Worm (Caenorhabditis elegans): ENCODE measurements around the gene T13C5.6.
A peak's percentile ranks its signal among the peaks of the same experiment; 100 is the strongest.

Gene T13C5.6

DNA sequence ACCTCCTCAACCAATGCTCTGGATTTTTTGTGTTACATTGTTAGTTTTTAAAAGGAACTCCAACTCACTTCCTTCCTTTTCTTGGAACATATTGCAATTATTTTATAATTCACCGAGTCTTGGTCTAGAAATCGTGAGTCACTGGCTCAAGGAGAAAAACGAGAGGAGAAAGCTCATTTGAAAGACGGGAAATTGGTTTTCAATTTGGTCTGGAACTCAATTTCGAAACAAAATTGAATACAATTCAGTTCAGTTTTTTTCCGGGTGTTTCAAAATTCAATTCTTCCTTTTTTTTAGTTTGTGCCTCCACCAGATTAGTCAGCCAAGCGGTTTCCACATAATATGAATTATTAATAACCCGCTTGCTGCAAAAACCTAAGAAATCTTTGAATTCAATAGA, 40.4 kb upstream of the T13C5.6 start:
- TF ChIP-seq tbx-11 (GFP tag; IDR thresholded peaks at IDR 0.05) = no peak
- no peak for TF ChIP-seq B0310.2 (tag; optimal IDR thresholded peaks at IDR 0.05)
- no peak for TF ChIP-seq hmbx-1 (tag; optimal IDR thresholded peaks at IDR 0.05)
- TF ChIP-seq hmg-4 (GFP tag; optimal IDR thresholded peaks at IDR 0.05) = no peak

DNA sequence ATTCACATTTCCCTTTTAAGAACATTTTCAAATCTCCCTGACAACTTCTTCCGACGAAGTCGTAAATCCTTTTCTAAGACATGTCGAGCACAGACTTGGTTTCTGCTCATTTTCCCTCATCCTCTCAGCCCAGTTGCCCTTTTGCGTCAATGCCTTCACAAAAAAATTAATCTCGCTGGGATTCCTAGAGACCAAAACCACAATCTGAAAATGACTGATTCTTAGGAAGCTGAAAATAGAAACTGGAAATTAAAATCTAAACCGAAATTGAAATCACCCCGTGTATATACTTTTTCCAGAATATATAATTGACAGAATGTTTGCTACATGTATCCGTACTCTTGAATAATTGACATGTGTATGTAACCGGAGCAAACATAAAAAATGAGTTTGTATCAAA, 39.5 kb upstream of the T13C5.6 start:
- no peak for TF ChIP-seq tbx-37 (GFP tag; conservative IDR thresholded peaks at IDR 0.05)
- no peak for TF ChIP-seq sea-1 (GFP tag; conservative IDR thresholded peaks at IDR 0.05)
- TF ChIP-seq aly-1 (tag; optimal IDR thresholded peaks at IDR 0.05) = no peak
- no peak for TF ChIP-seq tbx-11 (GFP tag; IDR thresholded peaks at IDR 0.05)
- TF ChIP-seq hmg-4 (GFP tag; optimal IDR thresholded peaks at IDR 0.05) = no peak
- no peak for TF ChIP-seq F13C5.2 (tag; optimal IDR thresholded peaks at IDR 0.05)
- no peak for TF ChIP-seq hnd-1 (tag; optimal IDR thresholded peaks at IDR 0.05)
- no peak for TF ChIP-seq ceh-36 (tag; optimal IDR thresholded peaks at IDR 0.05)
- no peak for TF ChIP-seq flt-1 (GFP tag; IDR thresholded peaks at IDR 0.05)
- no peak for TF ChIP-seq ama-1 (optimal IDR thresholded peaks at IDR 0.05)
- no peak for TF ChIP-seq hmbx-1 (tag; optimal IDR thresholded peaks at IDR 0.05)
- TF ChIP-seq tra-4 (tag; optimal IDR thresholded peaks at IDR 0.05) = no peak
- TF ChIP-seq B0310.2 (tag; optimal IDR thresholded peaks at IDR 0.05) = no peak

DNA sequence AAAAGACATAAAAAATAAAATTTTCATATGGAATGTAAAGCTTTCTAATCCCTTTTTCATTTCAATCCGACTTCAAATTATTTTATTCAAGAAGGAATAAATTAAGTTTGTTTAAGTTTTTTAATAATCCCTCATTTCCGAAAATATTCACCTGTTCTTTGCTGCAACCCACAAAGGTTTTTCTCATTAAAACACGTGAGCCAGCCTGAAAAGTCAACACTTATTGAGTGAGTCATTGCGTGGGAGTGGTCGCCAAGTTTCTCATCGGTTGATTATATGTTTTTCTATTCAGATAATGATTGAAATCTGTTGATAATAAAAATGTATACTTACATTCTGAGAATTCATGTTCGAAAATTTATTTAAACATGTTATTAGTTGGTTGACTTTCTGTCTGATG, 38.0 kb upstream of the T13C5.6 start:
- TF ChIP-seq sea-1 (GFP tag; conservative IDR thresholded peaks at IDR 0.05) (no peak), tbx-11 (GFP tag; IDR thresholded peaks at IDR 0.05) (no peak), F13C5.2 (tag; optimal IDR thresholded peaks at IDR 0.05) (no peak), scrt-1 (GFP tag; IDR thresholded peaks at IDR 0.05) (no peak), hmbx-1 (tag; optimal IDR thresholded peaks at IDR 0.05) (no peak), aly-1 (tag; optimal IDR thresholded peaks at IDR 0.05) (no peak), tra-4 (tag; optimal IDR thresholded peaks at IDR 0.05) (no peak), pes-1 (GFP tag; IDR thresholded peaks at IDR 0.05) (no peak), ets-7 (tag; optimal IDR thresholded peaks at IDR 0.05) (no peak), ama-1 (optimal IDR thresholded peaks at IDR 0.05) (no peak), hnd-1 (tag; optimal IDR thresholded peaks at IDR 0.05) (no peak), ceh-13 (GFP tag; optimal IDR thresholded peaks at IDR 0.05) (no peak), ceh-36 (tag; optimal IDR thresholded peaks at IDR 0.05) (no peak), hmg-4 (GFP tag; optimal IDR thresholded peaks at IDR 0.05) (no peak), B0310.2 (tag; optimal IDR thresholded peaks at IDR 0.05) (no peak)

DNA sequence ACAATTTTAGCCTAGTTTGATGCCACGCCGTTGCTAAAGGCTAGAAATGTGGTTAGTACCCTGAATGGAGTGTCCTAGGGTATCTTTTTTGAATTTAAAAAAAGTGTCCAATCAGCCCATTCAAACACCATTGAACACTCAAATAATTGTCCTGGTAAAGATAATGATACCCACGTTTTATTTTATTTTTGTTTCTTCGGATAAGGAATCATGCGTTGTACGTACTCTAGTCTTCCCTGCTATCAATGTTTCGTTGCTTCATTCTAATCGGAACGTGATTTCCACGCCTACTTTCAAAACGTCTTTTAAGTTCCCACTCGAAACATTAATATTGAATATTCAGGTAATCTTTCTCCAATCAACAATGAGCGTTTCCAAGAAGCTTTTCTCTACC, 33.1 kb upstream of the T13C5.6 start, which contains the start of gene got-2.2:
Gene got-2.2, plus strand, starts transcription at position 344 of the 394 bp plus-strand sequence.
- TF ChIP-seq ama-1 (optimal IDR thresholded peaks at IDR 0.05) (no peak), scrt-1 (GFP tag; IDR thresholded peaks at IDR 0.05) (no peak), hmg-4 (GFP tag; optimal IDR thresholded peaks at IDR 0.05) (no peak)

DNA sequence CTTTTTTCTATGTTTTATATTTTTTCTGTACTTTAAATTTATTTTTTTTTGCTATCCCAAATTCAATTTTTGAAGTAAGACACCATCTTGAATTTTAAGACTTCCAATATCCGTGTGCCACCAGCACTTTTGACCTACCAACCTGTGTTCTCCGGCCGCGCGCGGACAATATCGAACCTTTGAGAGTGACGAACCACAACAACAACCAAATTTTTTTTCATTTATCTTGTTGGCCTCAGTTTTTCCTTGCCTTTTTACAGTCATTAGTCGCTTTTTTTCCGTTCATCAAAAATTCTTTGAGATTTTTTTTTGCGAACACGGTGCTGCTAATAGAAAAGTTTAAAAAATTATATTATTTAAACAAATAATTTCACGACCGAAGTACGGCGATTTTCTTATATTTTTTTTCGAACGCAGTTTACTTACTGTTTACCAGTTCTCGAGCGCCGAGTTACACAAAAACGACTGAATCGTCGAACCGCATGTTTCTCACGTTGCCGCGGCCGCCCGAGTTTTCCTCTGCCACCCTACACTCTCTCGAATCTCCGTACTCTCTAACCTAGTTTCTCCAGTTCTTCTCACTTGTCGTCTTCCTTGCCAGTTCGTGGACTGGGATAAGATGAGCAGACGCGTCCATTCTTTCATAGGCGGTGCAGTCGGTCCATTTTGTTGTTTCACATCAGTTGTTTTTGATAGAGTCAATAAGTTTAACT, 32.6 kb upstream of the T13C5.6 start:
- no peak for TF ChIP-seq tra-4 (tag; optimal IDR thresholded peaks at IDR 0.05)
- TF ChIP-seq pes-1 (GFP tag; IDR thresholded peaks at IDR 0.05) = no peak
- no peak for TF ChIP-seq tbx-37 (GFP tag; conservative IDR thresholded peaks at IDR 0.05)
- TF ChIP-seq sea-1 (GFP tag; conservative IDR thresholded peaks at IDR 0.05) = no peak
- no peak for TF ChIP-seq ets-7 (tag; optimal IDR thresholded peaks at IDR 0.05)
- TF ChIP-seq hmg-4 (GFP tag; optimal IDR thresholded peaks at IDR 0.05) = peak; percentile 20

DNA sequence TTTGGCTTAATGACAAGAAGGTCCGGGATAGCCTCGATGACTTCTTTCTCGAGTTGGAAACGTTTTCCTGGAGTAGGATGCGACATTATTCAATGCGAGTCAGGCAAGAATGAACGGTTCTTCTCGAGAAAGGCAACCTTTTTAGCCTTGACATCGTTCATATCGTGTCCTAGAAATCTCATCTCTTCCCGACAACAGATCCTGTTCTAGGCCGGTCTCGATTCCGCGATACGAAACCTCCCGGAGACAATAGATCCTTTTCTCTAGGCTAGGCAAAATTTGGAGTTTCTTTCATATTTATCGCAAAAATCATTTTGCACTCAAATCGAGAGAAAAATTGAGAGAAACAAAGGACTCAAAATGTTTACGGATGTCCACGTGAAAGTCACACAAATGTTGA, 31.5 kb upstream of the T13C5.6 start, which contains the start of gene rml-3:
Gene rml-3, minus strand, starts transcription at position 93 of the 400 bp plus-strand sequence.
- no peak for TF ChIP-seq ceh-36 (tag; optimal IDR thresholded peaks at IDR 0.05)
- TF ChIP-seq hmg-4 (GFP tag; optimal IDR thresholded peaks at IDR 0.05) = no peak
- no peak for TF ChIP-seq sea-1 (GFP tag; conservative IDR thresholded peaks at IDR 0.05)
- TF ChIP-seq tra-4 (tag; optimal IDR thresholded peaks at IDR 0.05) = no peak
- no peak for TF ChIP-seq ets-7 (tag; optimal IDR thresholded peaks at IDR 0.05)
- TF ChIP-seq ama-1 (optimal IDR thresholded peaks at IDR 0.05) = no peak
- TF ChIP-seq hnd-1 (tag; optimal IDR thresholded peaks at IDR 0.05) = no peak
- no peak for TF ChIP-seq hmbx-1 (tag; optimal IDR thresholded peaks at IDR 0.05)
- TF ChIP-seq flt-1 (GFP tag; IDR thresholded peaks at IDR 0.05) = no peak
- TF ChIP-seq F13C5.2 (tag; optimal IDR thresholded peaks at IDR 0.05) = no peak
- no peak for TF ChIP-seq scrt-1 (GFP tag; IDR thresholded peaks at IDR 0.05)
- no peak for TF ChIP-seq pes-1 (GFP tag; IDR thresholded peaks at IDR 0.05)

DNA sequence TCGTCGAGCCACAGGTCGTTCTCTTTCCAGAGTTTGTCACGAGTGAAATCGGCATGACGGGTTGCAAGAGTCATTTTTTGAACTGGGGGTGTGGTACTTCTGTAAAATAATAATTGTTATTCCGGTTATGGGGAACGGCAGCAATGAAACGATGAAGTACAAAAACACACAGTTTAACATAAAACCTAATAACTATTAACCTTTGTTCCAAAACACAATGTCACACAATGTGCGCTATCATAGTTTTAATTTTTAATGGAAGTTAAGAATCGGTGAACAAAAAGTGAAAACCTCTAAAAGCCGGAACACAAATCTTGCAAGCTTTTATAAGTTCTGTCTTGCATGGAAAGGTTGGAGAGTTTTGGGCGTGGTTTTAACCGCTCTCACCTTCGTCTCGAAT, 28.0 kb upstream of the T13C5.6 start, which contains the start of gene hsp-43:
Gene hsp-43, minus strand, starts transcription at position 101 of the 400 bp plus-strand sequence.
- TF ChIP-seq tbx-11 (GFP tag; IDR thresholded peaks at IDR 0.05) = no peak
- TF ChIP-seq ets-7 (tag; optimal IDR thresholded peaks at IDR 0.05) = no peak
- TF ChIP-seq ceh-13 (GFP tag; optimal IDR thresholded peaks at IDR 0.05) = no peak
- TF ChIP-seq ama-1 (optimal IDR thresholded peaks at IDR 0.05) = no peak
- no peak for TF ChIP-seq flt-1 (GFP tag; IDR thresholded peaks at IDR 0.05)
- TF ChIP-seq hmg-4 (GFP tag; optimal IDR thresholded peaks at IDR 0.05) = no peak
- TF ChIP-seq tra-4 (tag; optimal IDR thresholded peaks at IDR 0.05) = no peak
- no peak for TF ChIP-seq pes-1 (GFP tag; IDR thresholded peaks at IDR 0.05)
- no peak for TF ChIP-seq B0310.2 (tag; optimal IDR thresholded peaks at IDR 0.05)
- TF ChIP-seq hmbx-1 (tag; optimal IDR thresholded peaks at IDR 0.05) = no peak
- no peak for TF ChIP-seq F13C5.2 (tag; optimal IDR thresholded peaks at IDR 0.05)
- TF ChIP-seq sea-1 (GFP tag; conservative IDR thresholded peaks at IDR 0.05) = no peak

DNA sequence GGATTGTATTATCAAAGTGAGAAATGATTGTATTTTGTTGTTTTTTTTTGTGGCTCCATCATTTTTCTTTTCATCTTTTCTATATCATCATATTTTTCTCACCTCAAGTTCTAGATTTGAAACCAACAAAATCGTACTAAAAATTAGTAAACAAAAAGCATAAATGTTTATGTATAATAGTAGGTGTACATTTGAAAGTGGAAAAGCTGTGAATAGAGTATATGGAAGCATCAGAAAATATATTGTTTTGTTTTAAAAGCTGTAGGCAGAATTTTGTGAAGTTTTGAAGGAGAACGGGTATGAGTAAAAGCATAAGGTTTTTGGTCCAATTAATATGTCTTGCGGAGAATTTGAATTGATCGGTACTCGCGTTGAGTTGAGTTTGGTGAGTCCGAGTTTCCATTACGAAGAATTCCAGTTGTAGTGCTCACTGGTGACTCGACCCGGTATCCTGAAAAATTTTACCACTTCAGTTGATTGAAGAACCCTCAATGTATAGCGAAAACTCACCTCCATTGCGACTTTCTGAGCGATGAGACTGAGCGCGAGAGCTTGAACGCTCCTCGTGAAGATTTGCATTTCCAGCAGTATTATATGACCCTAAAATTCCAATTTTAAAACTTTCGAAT, 25.6 kb upstream of the T13C5.6 start, which contains the start of gene C14F11.4:
Gene C14F11.4, minus strand, starts transcription at position 51 of the 629 bp plus-strand sequence.
- TF ChIP-seq ets-7 (tag; optimal IDR thresholded peaks at IDR 0.05) = no peak
- TF ChIP-seq aly-1 (tag; optimal IDR thresholded peaks at IDR 0.05) = no peak
- TF ChIP-seq tra-4 (tag; optimal IDR thresholded peaks at IDR 0.05) = no peak
- no peak for TF ChIP-seq hmg-4 (GFP tag; optimal IDR thresholded peaks at IDR 0.05)
- TF ChIP-seq F13C5.2 (tag; optimal IDR thresholded peaks at IDR 0.05) = no peak
- no peak for TF ChIP-seq pes-1 (GFP tag; IDR thresholded peaks at IDR 0.05)
- TF ChIP-seq hmbx-1 (tag; optimal IDR thresholded peaks at IDR 0.05) = no peak
- TF ChIP-seq flt-1 (GFP tag; IDR thresholded peaks at IDR 0.05) = no peak
- no peak for TF ChIP-seq B0310.2 (tag; optimal IDR thresholded peaks at IDR 0.05)
